Worm (Caenorhabditis elegans) whole organism, L1 larva: Measurements from ENCODE around the gene Y58A7A.3.

Source experiments
- C04F5.9 ChIP-seq: sonication (generic microtip); optimal IDR thresholded peaks from 2 replicates; lab custom pipeline; 2016; ENCODE audit warnings: missing genetic modification characterization, missing compliant biosample characterization
- aly-2 ChIP-seq: fragments of 150-350 bp; optimal IDR thresholded peaks from 2 replicates; lab custom pipeline; 2014; ENCODE audit warnings: missing biosample characterization, missing genetic modification characterization
- blmp-1 ChIP-seq: fragments of 150-350 bp; optimal IDR thresholded peaks from 2 replicates; lab custom pipeline; 2014; ENCODE audit warnings: missing biosample characterization, missing genetic modification characterization
- dpl-1 ChIP-seq, 3 experiments: fragments of 150-350 bp in 2 of 3; sonication (generic microtip) in 1 of 3; optimal IDR thresholded peaks; 2 replicates each; lab custom pipeline; 2014 to 2017; ENCODE audit warnings: missing biosample characterization in 3 of 3, missing genetic modification characterization in 3 of 3, missing genetic modification reagents in 3 of 3
- mdl-1 ChIP-seq, 2 experiments: fragments of 150-350 bp; optimal IDR thresholded peaks; 2 replicates each; lab custom pipeline; 2014 to 2017; ENCODE audit warnings: missing biosample characterization in 2 of 2, missing genetic modification characterization in 2 of 2, inconsistent platforms in 1 of 2
- nhr-11 ChIP-seq: fragments of 150-350 bp; optimal IDR thresholded peaks from 2 replicates; lab custom pipeline; 2014; ENCODE audit warnings: missing biosample characterization, missing genetic modification characterization
- nhr-77 ChIP-seq: fragments of 150-350 bp; optimal IDR thresholded peaks from 2 replicates; lab custom pipeline; 2014; ENCODE audit warnings: missing biosample characterization, missing genetic modification characterization
- swsn-7 ChIP-seq: sonication (generic microtip); optimal IDR thresholded peaks from 2 replicates; lab custom pipeline; 2016; ENCODE audit warnings: missing genetic modification characterization, missing compliant biosample characterization

ce11 chrV:5086919-5087404, 6.3 kb upstream of the Y58A7A.3 start, which contains the start of gene Y58A7A.5:
- TF ChIP-seq aly-2: no peak
- TF ChIP-seq blmp-1 (tag; lab: Kevin White, UChicago): no peak
- TF ChIP-seq C04F5.9: no peak
- TF ChIP-seq nhr-77 (tag; lab: Kevin White, UChicago): no peak
- TF ChIP-seq mdl-1 (tag; optimal IDR thresholded peaks at IDR 0.05; lab: Kevin White, UChicago): no peak
- no peak for TF ChIP-seq swsn-7
- no peak for TF ChIP-seq dpl-1 (GFP tag; optimal IDR thresholded peaks at IDR 0.05; lab: Kevin White, UChicago)
- TF ChIP-seq nhr-11 (tag; lab: Kevin White, UChicago): no peak
